Fruit fly (Drosophila melanogaster): Measurements from ENCODE around the gene CRAT.
A peak's percentile ranks its signal among the peaks of the same experiment; 100 is the strongest.

Gene CRAT

dm6 chr3R:6421263-6421662 lies 45.4 kb upstream of the CRAT start:
- TF ChIP-seq acj6 (GFP tag; optimal IDR thresholded peaks at IDR 0.05) (no peak), CG6792 (GFP tag; optimal IDR thresholded peaks at IDR 0.05) (no peak), CG16779 (tag; optimal IDR thresholded peaks at IDR 0.05) (no peak), Eip75B (GFP tag; optimal IDR thresholded peaks at IDR 0.05) (no peak), Hr4 (GFP tag; optimal IDR thresholded peaks at IDR 0.05) (no peak), Sox15 (GFP tag; optimal IDR thresholded peaks at IDR 0.05) (no peak), fd59A (GFP tag; optimal IDR thresholded peaks at IDR 0.05) (no peak), ss (GFP tag; optimal IDR thresholded peaks at IDR 0.05) (peak in 1 of 2 experiments; percentile 75)

DNA sequence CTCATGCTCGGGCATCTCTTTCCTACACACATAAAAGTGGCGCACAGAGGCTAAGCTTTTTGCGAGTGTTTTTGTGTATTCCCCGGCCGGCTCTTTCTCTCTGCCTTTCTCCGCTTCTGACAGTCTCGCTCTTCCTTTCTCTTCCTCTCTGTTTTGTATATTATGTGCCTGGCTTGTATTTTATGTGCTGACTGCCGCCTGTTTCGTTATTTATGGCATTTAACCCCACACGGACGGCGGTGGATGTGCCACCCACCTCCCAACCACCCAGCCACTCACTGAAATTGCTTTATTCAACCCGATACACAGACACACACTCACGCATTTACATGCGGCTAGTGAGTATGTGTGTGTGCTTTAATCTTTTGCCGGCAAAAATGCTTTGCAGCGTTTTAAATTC lies 44.1 kb upstream of the CRAT start:
- TF ChIP-seq CG8319 (GFP tag; optimal IDR thresholded peaks at IDR 0.05) (no peak), lz (GFP tag; optimal IDR thresholded peaks at IDR 0.05) (no peak), Met (GFP tag; optimal IDR thresholded peaks at IDR 0.05) (no peak), eg (GFP tag; IDR thresholded peaks at IDR 0.05) (no peak), CG6163 (GFP tag; IDR thresholded peaks at IDR 0.05) (peak; percentile 47; the same call in 1 of the 3 replicates), salr (GFP tag; optimal IDR thresholded peaks at IDR 0.05) (no peak), Ets96B (tag; optimal IDR thresholded peaks at IDR 0.05) (no peak), Sox15 (GFP tag; optimal IDR thresholded peaks at IDR 0.05) (no peak), Sox14 (GFP tag; optimal IDR thresholded peaks at IDR 0.05) (peak; percentile 24), Lpt (GFP tag; optimal IDR thresholded peaks at IDR 0.05) (no peak), fd85E (GFP tag; optimal IDR thresholded peaks at IDR 0.05) (no peak), CG3919 (GFP tag; optimal IDR thresholded peaks at IDR 0.05) (no peak), CG31627 (GFP tag; optimal IDR thresholded peaks at IDR 0.05) (no peak), CG7368 (GFP tag; optimal IDR thresholded peaks at IDR 0.05) (no peak), CG11294 (GFP tag; IDR thresholded peaks at IDR 0.05) (no peak), Hr39 (GFP tag; optimal IDR thresholded peaks at IDR 0.05) (no peak), CG10669 (GFP tag; optimal IDR thresholded peaks at IDR 0.05) (no peak), esn (GFP tag; optimal IDR thresholded peaks at IDR 0.05) (no peak), achi (GFP tag; optimal IDR thresholded peaks at IDR 0.05) (no peak), Gug (GFP tag; IDR thresholded peaks at IDR 0.05) (no peak), dsx (GFP tag; optimal IDR thresholded peaks at IDR 0.05; ENCODE audit: poor library complexity, severe bottlenecking) (no peak), CG8632 (GFP tag; optimal IDR thresholded peaks at IDR 0.05) (no peak), CG9139 (GFP tag; optimal IDR thresholded peaks at IDR 0.05) (no peak), Hr4 (GFP tag; optimal IDR thresholded peaks at IDR 0.05) (no peak), Eip78C (GFP tag) (no peak), CG1621 (tag; optimal IDR thresholded peaks at IDR 0.05) (no peak), CG6854 (GFP tag; optimal IDR thresholded peaks at IDR 0.05) (no peak), vri (GFP tag; optimal IDR thresholded peaks at IDR 0.05) (peak; percentile 9), CG10631 (GFP tag; optimal IDR thresholded peaks at IDR 0.05) (no peak), Eip75B (GFP tag; optimal IDR thresholded peaks at IDR 0.05) (peak; percentile 19), CG3032 (tag; optimal IDR thresholded peaks at IDR 0.05) (no peak), svp (GFP tag) (peak; percentile 85), acj6 (GFP tag; optimal IDR thresholded peaks at IDR 0.05) (no peak), Smox (GFP tag; optimal IDR thresholded peaks at IDR 0.05) (no peak), CG15336 (GFP tag; IDR thresholded peaks at IDR 0.05) (0 out of 2 replicates have a peak, but pooled peaks have one; percentile 11), dac (GFP tag; optimal IDR thresholded peaks at IDR 0.05) (no peak), Hr38 (GFP tag; optimal IDR thresholded peaks at IDR 0.05) (no peak), ss (GFP tag; optimal IDR thresholded peaks at IDR 0.05) (no peak), CG16779 (tag; optimal IDR thresholded peaks at IDR 0.05) (no peak), CG6792 (GFP tag; optimal IDR thresholded peaks at IDR 0.05) (no peak), CG4318 (GFP tag; optimal IDR thresholded peaks at IDR 0.05) (no peak), CG6808 (GFP tag; optimal IDR thresholded peaks at IDR 0.05) (no peak), topi (GFP tag; optimal IDR thresholded peaks at IDR 0.05) (no peak)

All from whole organism, prepupa.